Worm (Caenorhabditis elegans) whole organism, L2 larva: ENCODE data around the gene cyp-13B1.

Experiments
- C34F6.9 ChIP-seq: fragments of 150-350 bp; optimal IDR thresholded peaks from 2 replicates; lab custom pipeline; 2014; ENCODE audit warnings: missing biosample characterization, missing genetic modification characterization
- F13H6.1 ChIP-seq: sonication (generic microtip); optimal IDR thresholded peaks from 2 replicates; lab custom pipeline; 2016; ENCODE audit warnings: missing genetic modification characterization, missing compliant biosample characterization
- R02D3.7 ChIP-seq: fragments of 150-350 bp; optimal IDR thresholded peaks from 2 replicates; lab custom pipeline; 2014; ENCODE audit warnings: missing biosample characterization, missing genetic modification characterization
- Y55F3AM.14 ChIP-seq: fragments of 200-800 bp; sonication (Bioruptor generic); optimal IDR thresholded peaks from 2 replicates; lab custom pipeline; 2018; ENCODE audit warnings: mild to moderate bottlenecking, missing genetic modification characterization, missing compliant biosample characterization
- ZK546.5 ChIP-seq: sonication (generic microtip); optimal IDR thresholded peaks from 2 replicates; lab custom pipeline; 2017; ENCODE audit warnings: missing biosample characterization, missing genetic modification characterization
- alr-1 ChIP-seq: fragments of 150-350 bp; optimal IDR thresholded peaks from 2 replicates; lab custom pipeline; 2014; ENCODE audit warnings: missing biosample characterization, missing genetic modification characterization
- blmp-1 ChIP-seq: sonication (generic microtip); optimal IDR thresholded peaks from 2 replicates; lab custom pipeline; 2017; ENCODE audit warnings: missing genetic modification characterization, mild to moderate bottlenecking, missing compliant biosample characterization, antibody characterized with exemption, moderate library complexity; ENCODE audit not compliant: insufficient read depth
- ceh-82 ChIP-seq: fragments of 150-350 bp; optimal IDR thresholded peaks from 2 replicates; lab custom pipeline; 2014; ENCODE audit warnings: missing biosample characterization, missing genetic modification characterization
- crh-2 ChIP-seq: sonication (generic microtip); optimal IDR thresholded peaks from 2 replicates; lab custom pipeline; 2017; ENCODE audit warnings: missing biosample characterization, missing genetic modification characterization
- dmd-4 ChIP-seq: sonication (generic microtip); optimal IDR thresholded peaks from 2 replicates; lab custom pipeline; 2017; ENCODE audit warnings: missing biosample characterization, missing genetic modification characterization
- elt-1 ChIP-seq: fragments of 150-350 bp; optimal IDR thresholded peaks from 2 replicates; lab custom pipeline; 2014; ENCODE audit warnings: missing biosample characterization, missing genetic modification characterization
- elt-3 ChIP-seq: sonication (generic microtip); optimal IDR thresholded peaks from 2 replicates; lab custom pipeline; 2017; ENCODE audit warnings: missing biosample characterization, missing genetic modification characterization
- fos-1 ChIP-seq: fragments of 150-350 bp; optimal IDR thresholded peaks from 2 replicates; lab custom pipeline; 2014; ENCODE audit warnings: missing biosample characterization, missing genetic modification characterization
- gmeb-1 ChIP-seq: fragments of 150-350 bp; optimal IDR thresholded peaks from 2 replicates; lab custom pipeline; 2014; ENCODE audit warnings: missing biosample characterization, missing genetic modification characterization
- lin-11 ChIP-seq: fragments of 150-350 bp; sonication (generic microtip); optimal IDR thresholded peaks from 2 replicates; lab custom pipeline; 2014; ENCODE audit warnings: missing biosample characterization, missing genetic modification characterization, inconsistent platforms, mixed read lengths
- lin-39 ChIP-seq: fragments of 150-350 bp; optimal IDR thresholded peaks from 2 replicates; lab custom pipeline; 2014; ENCODE audit warnings: missing biosample characterization, missing genetic modification reagents, missing genetic modification characterization
- lsy-2 ChIP-seq, 2 experiments: fragments of 150-350 bp in 1 of 2; sonication (generic microtip) in 1 of 2; optimal IDR thresholded peaks; 2 replicates each; lab custom pipeline; 2014 to 2017; ENCODE audit warnings: missing biosample characterization in 2 of 2, missing genetic modification characterization in 2 of 2
- mab-5 ChIP-seq: fragments of 150-350 bp; optimal IDR thresholded peaks from 2 replicates; lab custom pipeline; 2014; ENCODE audit warnings: missing biosample characterization, missing genetic modification characterization
- mbf-1 ChIP-seq: sonication (generic microtip); optimal IDR thresholded peaks from 2 replicates; lab custom pipeline; 2017; ENCODE audit warnings: missing biosample characterization, missing genetic modification characterization
- mdl-1 ChIP-seq, 2 experiments: fragments of 150-350 bp in 1 of 2; sonication (generic microtip) in 1 of 2; optimal IDR thresholded peaks; 2 replicates each; lab custom pipeline; 2017; ENCODE audit warnings: missing biosample characterization in 2 of 2, missing genetic modification characterization in 2 of 2
- nhr-10 ChIP-seq: sonication (generic microtip); optimal IDR thresholded peaks from 2 replicates; lab custom pipeline; 2017; ENCODE audit warnings: missing biosample characterization, missing genetic modification characterization
- nhr-11 ChIP-seq: fragments of 150-350 bp; optimal IDR thresholded peaks from 2 replicates; lab custom pipeline; 2014; ENCODE audit warnings: missing biosample characterization, missing genetic modification characterization
- nhr-129 ChIP-seq: fragments of 150-350 bp; optimal IDR thresholded peaks from 2 replicates; lab custom pipeline; 2014; ENCODE audit warnings: missing biosample characterization, missing genetic modification characterization
- nhr-23 ChIP-seq: fragments of 150-350 bp; optimal IDR thresholded peaks from 2 replicates; lab custom pipeline; 2014; ENCODE audit warnings: missing biosample characterization, missing genetic modification reagents, missing genetic modification characterization
- nhr-237 ChIP-seq: fragments of 150-350 bp; optimal IDR thresholded peaks from 2 replicates; lab custom pipeline; 2014; ENCODE audit warnings: missing biosample characterization, missing genetic modification characterization
- nhr-25 ChIP-seq: fragments of 150-350 bp; sonication (generic microtip); optimal IDR thresholded peaks from 3 replicates; lab custom pipeline; 2014; ENCODE audit warnings: missing biosample characterization, missing genetic modification characterization
- nhr-6 ChIP-seq: fragments of 150-350 bp; optimal IDR thresholded peaks from 2 replicates; lab custom pipeline; 2014; ENCODE audit warnings: missing biosample characterization, missing genetic modification characterization
- nhr-77 ChIP-seq: fragments of 150-350 bp; optimal IDR thresholded peaks from 2 replicates; lab custom pipeline; 2014; ENCODE audit warnings: missing biosample characterization, missing genetic modification characterization
- sem-4 ChIP-seq: fragments of 150-350 bp; optimal IDR thresholded peaks from 2 replicates; lab custom pipeline; 2014; ENCODE audit warnings: missing biosample characterization, missing genetic modification reagents, missing genetic modification characterization
- sma-3 ChIP-seq: sonication (generic microtip); optimal IDR thresholded peaks from 2 replicates; lab custom pipeline; 2016; ENCODE audit warnings: missing genetic modification reagents, missing genetic modification characterization, missing compliant biosample characterization
- sma-9 ChIP-seq, 2 experiments: fragments of 150-350 bp in 1 of 2; sonication (generic microtip) in 1 of 2; optimal IDR thresholded peaks; 2 replicates each; lab custom pipeline; 2014 to 2016; ENCODE audit warnings: missing genetic modification characterization in 2 of 2, mild to moderate bottlenecking in 1 of 2, missing biosample characterization in 1 of 2, missing compliant biosample characterization in 1 of 2, missing genetic modification reagents in 1 of 2, moderate library complexity in 1 of 2
- unc-55 ChIP-seq: fragments of 150-350 bp; sonication (generic microtip); optimal IDR thresholded peaks from 3 replicates; lab custom pipeline; 2014; ENCODE audit warnings: missing biosample characterization, missing genetic modification reagents, missing genetic modification characterization
- zag-1 ChIP-seq: fragments of 150-350 bp; optimal IDR thresholded peaks from 2 replicates; lab custom pipeline; 2014; ENCODE audit warnings: missing biosample characterization, missing genetic modification characterization
- ztf-1 ChIP-seq: fragments of 200-800 bp; sonication (Bioruptor generic); conservative IDR thresholded peaks from 2 replicates; pipeline ENCODE4 v1.3.6; 2022; ENCODE audit warnings: missing genetic modification characterization, missing compliant biosample characterization

Gene cyp-13B1

DNA sequence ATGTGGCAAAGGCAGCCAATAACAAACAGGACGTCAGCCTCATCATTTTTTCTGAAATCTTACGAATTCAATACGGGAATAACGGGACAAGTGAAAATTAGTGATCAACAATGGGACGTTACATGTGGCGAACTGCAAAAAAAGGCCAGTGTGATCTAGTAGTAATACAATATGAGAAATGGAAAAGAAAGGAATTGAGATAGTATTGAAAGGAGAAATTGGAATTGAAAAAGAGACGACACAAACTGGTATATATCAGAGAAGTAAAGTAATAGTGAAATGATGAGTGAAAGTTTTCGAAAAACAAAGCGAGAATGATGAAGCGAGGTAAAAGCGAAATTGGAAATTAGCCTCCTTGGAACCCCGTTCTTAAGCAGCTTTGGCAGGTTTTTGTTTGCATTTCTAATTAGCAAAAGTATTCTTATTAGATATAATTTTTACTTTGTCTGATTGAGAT, 21.9 kb downstream of the cyp-13B1 start, which contains the start of gene C49F8.3:
C49F8.3 (minus strand) TSS at position 51 of the 457 bp plus-strand sequence.
- TF ChIP-seq elt-3 (tag; lab: Kevin White, UChicago) (no peak), blmp-1 (tag; lab: Kevin White, UChicago) (peak; percentile 94), lin-11 (tag; lab: Kevin White, UChicago) (no peak)

DNA sequence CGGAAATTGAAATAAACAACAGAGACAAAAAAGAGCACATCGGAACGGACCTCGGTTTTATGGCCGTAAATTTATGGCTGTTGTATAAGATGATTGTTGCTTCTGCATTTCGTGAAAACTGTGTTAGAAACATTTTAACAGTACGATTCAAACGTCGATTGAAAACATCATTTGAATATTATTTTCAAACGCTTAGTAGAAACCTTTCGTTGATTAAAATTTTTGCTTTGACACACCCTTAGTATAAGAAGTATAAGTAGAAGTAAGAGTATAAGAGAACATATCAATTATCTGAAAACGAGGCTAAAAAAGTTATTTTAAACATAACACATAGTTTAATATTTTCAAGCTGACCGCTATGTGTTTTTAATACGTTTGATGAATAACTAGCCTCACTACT, 24.7 kb downstream of the cyp-13B1 start:
- TF ChIP-seq nhr-23 (tag; lab: Kevin White, UChicago) (no peak), fos-1 (tag; lab: Kevin White, UChicago) (no peak), nhr-11 (no peak), mbf-1 (tag; lab: Kevin White, UChicago) (no peak), mdl-1 (tag; optimal IDR thresholded peaks at IDR 0.05; lab: Kevin White, UChicago) (no peak), sem-4 (tag; lab: Kevin White, UChicago) (no peak), dmd-4 (tag; lab: Kevin White, UChicago) (no peak), Y55F3AM.14 (no peak), ceh-82 (tag; lab: Kevin White, UChicago) (no peak), nhr-6 (tag; lab: Kevin White, UChicago) (no peak), sma-3 (GFP tag; lab: Kevin White, UChicago) (no peak), nhr-77 (no peak), lin-39 (tag; lab: Kevin White, UChicago) (no peak), unc-55 (GFP tag; lab: Kevin White, UChicago) (no peak), crh-2 (no peak), nhr-10 (no peak), nhr-237 (tag; lab: Kevin White, UChicago) (no peak), nhr-129 (tag; lab: Kevin White, UChicago) (no peak)

DNA sequence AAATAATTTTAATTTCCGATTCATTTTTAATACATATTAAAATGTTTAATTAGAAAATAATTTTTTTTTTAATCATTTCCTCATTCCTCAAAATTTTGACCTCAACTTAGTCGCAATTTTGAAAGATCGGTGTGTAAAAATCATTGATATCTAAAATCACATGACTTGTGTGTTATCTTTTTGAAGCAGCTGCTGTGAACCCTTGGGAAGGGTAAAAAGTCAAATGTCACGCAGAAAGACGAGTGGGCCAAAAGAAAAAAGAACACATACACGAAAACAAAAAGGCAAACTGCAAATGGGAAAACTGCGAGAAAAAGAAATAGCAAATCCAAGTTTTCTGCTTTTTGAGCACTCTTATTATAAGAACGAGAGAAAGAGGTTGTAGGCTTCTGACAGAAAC, 26.2 kb downstream of the cyp-13B1 start:
- TF ChIP-seq fos-1 (tag; lab: Kevin White, UChicago) (no peak), zag-1 (tag; lab: Kevin White, UChicago) (no peak), nhr-25 (no peak), mab-5 (tag; lab: Kevin White, UChicago) (no peak), lsy-2 (tag; optimal IDR thresholded peaks at IDR 0.05; lab: Kevin White, UChicago) (peak in 1 of 2 experiments; percentile 38), blmp-1 (tag; lab: Kevin White, UChicago) (no peak), elt-1 (tag; lab: Kevin White, UChicago) (no peak), nhr-10 (no peak), F13H6.1 (tag; lab: Kevin White, UChicago) (no peak), alr-1 (tag; lab: Kevin White, UChicago) (no peak), nhr-6 (tag; lab: Kevin White, UChicago) (no peak), crh-2 (no peak), sma-3 (GFP tag; lab: Kevin White, UChicago) (no peak), R02D3.7 (tag; lab: Kevin White, UChicago) (no peak), gmeb-1 (tag; lab: Kevin White, UChicago) (no peak), sem-4 (tag; lab: Kevin White, UChicago) (no peak), ceh-82 (tag; lab: Kevin White, UChicago) (no peak), mdl-1 (tag; optimal IDR thresholded peaks at IDR 0.05; lab: Kevin White, UChicago) (no peak), nhr-129 (tag; lab: Kevin White, UChicago) (peak; percentile 33), Y55F3AM.14 (no peak), sma-9 (GFP tag; optimal IDR thresholded peaks at IDR 0.05; lab: Kevin White, UChicago) (peak; percentile 44), sma-9 (tag; optimal IDR thresholded peaks at IDR 0.05; lab: Kevin White, UChicago) (no peak), C34F6.9 (peak; percentile 31), ztf-1 (GFP tag; lab: Robert Waterston, UW) (no peak), ZK546.5 (tag; lab: Kevin White, UChicago) (no peak), elt-3 (tag; lab: Kevin White, UChicago) (no peak), nhr-77 (no peak), nhr-237 (tag; lab: Kevin White, UChicago) (no peak), lin-39 (tag; lab: Kevin White, UChicago) (no peak), lin-11 (tag; lab: Kevin White, UChicago) (no peak)
